Worm (Caenorhabditis elegans): ENCODE data around the gene F55G1.1.

DNA sequence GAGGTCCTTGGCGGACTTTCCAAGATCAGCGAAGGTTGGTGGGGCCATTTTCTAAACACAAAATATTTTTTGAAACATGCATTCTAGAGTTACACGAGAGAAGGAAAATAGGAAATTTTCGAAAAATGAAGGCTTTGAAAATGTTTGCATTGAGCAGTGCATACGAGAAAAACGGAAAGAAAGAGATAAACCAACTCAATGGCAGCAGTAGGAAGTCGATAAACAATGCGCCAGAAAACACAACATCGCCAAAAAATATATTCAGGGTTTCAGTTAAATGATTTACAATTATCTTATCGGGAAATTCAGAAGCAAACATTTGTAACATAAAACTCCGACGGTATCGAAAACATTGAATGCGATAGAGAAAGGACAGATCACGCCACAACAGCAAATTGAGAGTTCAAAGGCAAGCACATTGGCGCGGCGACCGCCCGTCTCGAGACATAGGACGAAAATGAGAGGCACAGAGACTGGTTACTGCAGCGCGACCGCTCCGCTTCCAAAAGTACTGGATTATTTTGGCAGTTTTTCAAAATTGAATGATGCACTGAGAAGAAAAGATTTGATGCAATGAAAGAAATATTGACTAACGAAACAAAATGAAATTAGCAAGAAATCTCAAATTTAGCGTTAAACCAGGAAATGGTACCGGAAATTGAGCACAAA is 16.4 kb downstream of the F55G1.1 start, which contains the start of the genes vdac-1 and R05G6.5:
- TF ChIP-seq nhr-48 (tag; optimal IDR thresholded peaks at IDR 0.05) (peak; percentile 11), ceh-82 (tag; optimal IDR thresholded peaks at IDR 0.05) (no peak), arid-1 (GFP tag; conservative IDR thresholded peaks at IDR 0.05) (no peak), ceh-28 (tag; optimal IDR thresholded peaks at IDR 0.05) (no peak)

All from whole organism, L4 larva.